Worm (Caenorhabditis elegans) whole organism, L1 larva: Measurements from ENCODE around the gene clec-63.

Experiments
- lsy-2 ChIP-seq, 2 experiments: fragments of 150-350 bp; optimal IDR thresholded peaks; 2 replicates each; lab custom pipeline; 2014; ENCODE audit warnings: missing biosample characterization in 2 of 2, missing genetic modification characterization in 2 of 2
- nhr-11 ChIP-seq: fragments of 150-350 bp; optimal IDR thresholded peaks from 2 replicates; lab custom pipeline; 2014; ENCODE audit warnings: missing biosample characterization, missing genetic modification characterization
- nhr-19 ChIP-seq: fragments of 200-800 bp; sonication (Bioruptor generic); conservative IDR thresholded peaks from 2 replicates; pipeline ENCODE4 v1.3.6; 2022; ENCODE audit warnings: missing genetic modification characterization, missing compliant biosample characterization
- nhr-237 ChIP-seq: fragments of 150-350 bp; optimal IDR thresholded peaks from 2 replicates; lab custom pipeline; 2014; ENCODE audit warnings: missing biosample characterization, missing genetic modification characterization
- nhr-71 ChIP-seq: sonication (generic microtip); optimal IDR thresholded peaks from 2 replicates; lab custom pipeline; 2016; ENCODE audit warnings: mild to moderate bottlenecking, missing genetic modification characterization, moderate library complexity, missing compliant biosample characterization

DNA sequence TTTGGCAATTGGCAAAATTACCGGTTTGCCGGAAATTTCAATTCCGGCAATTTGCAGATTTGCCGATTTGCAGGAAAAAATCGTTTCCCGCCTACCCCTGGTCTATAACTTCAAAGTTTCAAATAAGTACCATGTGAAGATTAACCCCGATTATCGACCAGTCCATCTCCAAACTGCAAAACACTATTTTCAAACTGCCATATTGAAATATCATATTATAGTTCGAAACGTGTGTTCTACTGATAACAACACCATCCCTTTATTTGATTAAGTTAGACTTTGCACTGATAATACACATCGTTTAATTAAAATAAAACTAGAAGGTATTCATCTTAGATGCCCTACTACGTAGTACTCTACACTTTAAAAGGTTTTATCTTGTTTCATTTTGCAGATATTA, 34.7 kb downstream of the clec-63 start:
- no peak for TF ChIP-seq nhr-19 (GFP tag; lab: Robert Waterston, UW)
- no peak for TF ChIP-seq lsy-2 (tag; optimal IDR thresholded peaks at IDR 0.05; lab: Kevin White, UChicago)
- TF ChIP-seq nhr-11 (tag; lab: Kevin White, UChicago): no peak
- no peak for TF ChIP-seq nhr-71 (tag; lab: Kevin White, UChicago)
- TF ChIP-seq nhr-237 (tag; lab: Kevin White, UChicago): no peak
